Worm (Caenorhabditis elegans) whole organism, L1 larva: Measurements from ENCODE around the gene dtmk-1.
"Not testable (repeated sequence)": the region's sequence is repeated elsewhere in the genome, so short reads cannot be mapped to it uniquely, and the experiment has no call there.

Source experiments
- C16A3.4 ChIP-seq: fragments of 150-350 bp; optimal IDR thresholded peaks from 2 replicates; lab custom pipeline; 2014; ENCODE audit warnings: missing biosample characterization, missing genetic modification characterization
- aly-2 ChIP-seq: fragments of 150-350 bp; optimal IDR thresholded peaks from 2 replicates; lab custom pipeline; 2014; ENCODE audit warnings: missing biosample characterization, missing genetic modification characterization
- blmp-1 ChIP-seq: fragments of 150-350 bp; optimal IDR thresholded peaks from 2 replicates; lab custom pipeline; 2014; ENCODE audit warnings: missing biosample characterization, missing genetic modification characterization
- ceh-88 ChIP-seq: fragments of 200-800 bp; sonication (Bioruptor generic); IDR thresholded peaks from 2 replicates; pipeline ENCODE4 v1.3.6; 2022; ENCODE audit warnings: missing genetic modification characterization, missing compliant biosample characterization
- ces-1 ChIP-seq: fragments of 150-350 bp; optimal IDR thresholded peaks from 2 replicates; lab custom pipeline; 2014; ENCODE audit warnings: missing biosample characterization, missing genetic modification reagents, missing genetic modification characterization
- dpl-1 ChIP-seq, 3 experiments: fragments of 150-350 bp in 2 of 3; sonication (generic microtip) in 1 of 3; optimal IDR thresholded peaks; 2 replicates each; lab custom pipeline; 2014 to 2017; ENCODE audit warnings: missing biosample characterization in 3 of 3, missing genetic modification characterization in 3 of 3, missing genetic modification reagents in 3 of 3
- dsc-1 ChIP-seq: sonication (generic microtip); optimal IDR thresholded peaks from 2 replicates; lab custom pipeline; 2016; ENCODE audit warnings: mild to moderate bottlenecking, missing genetic modification characterization, missing compliant biosample characterization
- efl-1 ChIP-seq, 4 experiments: fragments of 150-350 bp; optimal IDR thresholded peaks in 3 of 4; peaks in 1 of 4; 1 replicate in 1 of 4; 2 replicates in 3 of 4; lab custom pipeline; 2014; ENCODE audit warnings: missing biosample characterization in 2 of 4, missing genetic modification characterization in 2 of 4, missing genetic modification reagents in 2 of 4
- elt-3 ChIP-seq, 6 experiments: fragments of 150-350 bp in 1 of 6; sonication (generic microtip); optimal IDR thresholded peaks; 2 replicates each; lab custom pipeline; 2017 to 2018; ENCODE audit warnings: missing biosample characterization in 6 of 6, missing genetic modification characterization in 6 of 6, inconsistent platforms in 1 of 6
- ets-5 ChIP-seq: fragments of 200-800 bp; sonication (Bioruptor generic); IDR thresholded peaks from 2 replicates; pipeline ENCODE4 v1.3.6; 2022; ENCODE audit warnings: missing genetic modification characterization, missing compliant biosample characterization
- fkh-4 ChIP-seq: sonication (generic microtip); optimal IDR thresholded peaks from 2 replicates; lab custom pipeline; 2016; ENCODE audit warnings: missing compliant biosample characterization, missing genetic modification characterization, borderline replicate concordance
- grh-1 ChIP-seq: fragments of 200-800 bp; sonication (Bioruptor generic); IDR thresholded peaks from 2 replicates; pipeline ENCODE4 v1.3.6; 2022; ENCODE audit warnings: missing genetic modification reagents, missing genetic modification characterization, missing compliant biosample characterization
- irx-1 ChIP-seq: sonication (generic microtip); optimal IDR thresholded peaks from 2 replicates; lab custom pipeline; 2016; ENCODE audit warnings: missing genetic modification characterization, missing compliant biosample characterization
- isw-1 ChIP-seq: fragments of 200-800 bp; sonication (Bioruptor generic); IDR thresholded peaks from 2 replicates; pipeline ENCODE4 v1.3.6; 2022; ENCODE audit warnings: missing genetic modification characterization, missing compliant biosample characterization
- lin-13 ChIP-seq: fragments of 150-350 bp; optimal IDR thresholded peaks from 2 replicates; lab custom pipeline; 2014; ENCODE audit warnings: missing biosample characterization, missing genetic modification reagents, missing genetic modification characterization
- lin-14 ChIP-seq: fragments of 200-800 bp; sonication (Bioruptor generic); optimal IDR thresholded peaks from 2 replicates; lab custom pipeline; 2018; ENCODE audit warnings: mild to moderate bottlenecking, missing genetic modification characterization, moderate library complexity, missing compliant biosample characterization
- lin-15B ChIP-seq: fragments of 150-350 bp; sonication (generic microtip); optimal IDR thresholded peaks from 3 replicates; lab custom pipeline; 2014; ENCODE audit warnings: missing biosample characterization, missing genetic modification characterization
- lir-3 ChIP-seq: sonication (generic microtip); optimal IDR thresholded peaks from 2 replicates; lab custom pipeline; 2016; ENCODE audit warnings: mild to moderate bottlenecking, missing genetic modification characterization, moderate library complexity, missing compliant biosample characterization; ENCODE audit not compliant: poor library complexity
- mab-9 ChIP-seq: fragments of 200-800 bp; sonication (Bioruptor generic); IDR thresholded peaks from 2 replicates; pipeline ENCODE4 v1.3.6; 2022; ENCODE audit warnings: missing genetic modification reagents, missing genetic modification characterization, missing compliant biosample characterization
- mef-2 ChIP-seq: fragments of 150-350 bp; optimal IDR thresholded peaks from 2 replicates; lab custom pipeline; 2014; ENCODE audit warnings: missing biosample characterization, missing genetic modification characterization
- nhr-20 ChIP-seq: sonication (generic microtip); optimal IDR thresholded peaks from 2 replicates; lab custom pipeline; 2016; ENCODE audit warnings: mild to moderate bottlenecking, missing genetic modification characterization, missing compliant biosample characterization
- nhr-47 ChIP-seq: sonication (generic microtip); optimal IDR thresholded peaks from 2 replicates; lab custom pipeline; 2016; ENCODE audit warnings: mild to moderate bottlenecking, missing genetic modification characterization, moderate library complexity, missing compliant biosample characterization
- nhr-71 ChIP-seq: sonication (generic microtip); optimal IDR thresholded peaks from 2 replicates; lab custom pipeline; 2016; ENCODE audit warnings: mild to moderate bottlenecking, missing genetic modification characterization, moderate library complexity, missing compliant biosample characterization
- nhr-84 ChIP-seq: sonication (generic microtip); optimal IDR thresholded peaks from 2 replicates; lab custom pipeline; 2017; ENCODE audit warnings: missing biosample characterization, missing genetic modification characterization
- nhr-85 ChIP-seq: sonication (generic microtip); peaks from one replicate; lab custom pipeline; 2016; ENCODE audit warnings: missing genetic modification characterization, inconsistent platforms, missing compliant biosample characterization
- nhr-90 ChIP-seq: sonication (generic microtip); optimal IDR thresholded peaks from 2 replicates; lab custom pipeline; 2016; ENCODE audit warnings: mild to moderate bottlenecking, missing genetic modification characterization, missing compliant biosample characterization; ENCODE audit not compliant: poor library complexity
- pag-3 ChIP-seq: sonication (generic microtip); optimal IDR thresholded peaks from 2 replicates; lab custom pipeline; 2017; ENCODE audit warnings: missing genetic modification characterization, mild to moderate bottlenecking, missing compliant biosample characterization, antibody characterized with exemption, borderline replicate concordance; ENCODE audit not compliant: insufficient read depth
- skn-1 ChIP-seq: fragments of 150-350 bp; optimal IDR thresholded peaks from 2 replicates; lab custom pipeline; 2014; ENCODE audit warnings: missing biosample characterization, missing genetic modification characterization
- snu-23 ChIP-seq: sonication (generic microtip); optimal IDR thresholded peaks from 2 replicates; lab custom pipeline; 2016; ENCODE audit warnings: missing genetic modification characterization, missing compliant biosample characterization
- swsn-7 ChIP-seq: sonication (generic microtip); optimal IDR thresholded peaks from 2 replicates; lab custom pipeline; 2016; ENCODE audit warnings: missing genetic modification characterization, missing compliant biosample characterization
- tbx-2 ChIP-seq: sonication (generic microtip); optimal IDR thresholded peaks from 2 replicates; lab custom pipeline; 2016; ENCODE audit warnings: missing genetic modification characterization, missing compliant biosample characterization
- unc-30 ChIP-seq: sonication (generic microtip); optimal IDR thresholded peaks from 2 replicates; lab custom pipeline; 2017; ENCODE audit warnings: missing biosample characterization, missing genetic modification characterization

Gene dtmk-1

DNA sequence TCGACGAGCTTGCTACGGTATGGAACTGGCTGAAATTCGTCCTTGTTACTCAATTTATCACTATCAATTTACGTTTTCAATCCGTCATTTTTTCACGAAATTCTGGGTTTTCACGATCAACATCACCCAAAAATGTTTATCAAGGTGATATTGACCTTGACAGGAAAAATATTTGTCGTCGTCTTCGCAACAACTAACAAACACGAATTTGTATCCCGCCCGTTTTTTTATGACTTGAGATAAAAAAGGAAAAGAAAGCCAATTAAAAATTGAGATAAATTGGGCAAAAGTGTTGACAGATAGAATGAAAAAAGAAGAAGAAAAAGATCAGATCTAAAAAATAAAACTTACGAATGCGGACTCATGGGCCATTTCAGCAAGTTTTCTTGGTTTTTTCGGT lies 44.0 kb upstream of the dtmk-1 start:
- TF ChIP-seq nhr-20 (tag; lab: Kevin White, UChicago): peak; percentile 10
- peak; percentile 40 for TF ChIP-seq nhr-71 (tag; lab: Kevin White, UChicago)
- peak in 5 of 6 experiments; percentile 0 to 80 (median 42) for TF ChIP-seq elt-3 (tag; optimal IDR thresholded peaks at IDR 0.05; lab: Kevin White, UChicago)
- TF ChIP-seq nhr-85: peak; percentile 76
- peak; percentile 6 for TF ChIP-seq C16A3.4 (tag; lab: Kevin White, UChicago)
- TF ChIP-seq lin-14 (GFP tag; lab: Kevin White, UChicago): peak; percentile 77
- peak; percentile 23 for TF ChIP-seq snu-23 (GFP tag; lab: Kevin White, UChicago)
- no peak for TF ChIP-seq grh-1 (GFP tag; lab: Robert Waterston, UW)
- TF ChIP-seq nhr-90 (tag; lab: Kevin White, UChicago): peak; percentile 52
- no peak for TF ChIP-seq nhr-84
- peak; percentile 84 for TF ChIP-seq blmp-1 (tag; lab: Kevin White, UChicago)

DNA sequence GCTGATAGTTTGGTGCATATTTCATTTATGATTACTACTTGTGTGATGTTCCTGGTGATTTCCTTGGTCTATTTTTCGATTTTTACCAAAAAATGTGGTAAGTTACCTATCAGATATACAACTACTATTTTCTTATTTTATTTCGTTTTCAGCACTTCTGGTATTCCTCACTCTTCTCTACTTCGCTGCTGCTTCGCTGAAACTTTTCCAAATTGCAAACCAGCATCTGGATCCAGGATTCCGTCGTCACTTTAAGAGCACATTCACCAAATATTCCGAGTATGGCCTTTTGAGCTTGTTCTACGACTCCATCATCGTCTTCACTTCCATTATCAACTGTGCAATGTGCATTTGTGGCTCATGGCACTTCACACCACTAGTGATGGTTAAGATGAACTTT lies 41.7 kb upstream of the dtmk-1 start:
- TF ChIP-seq skn-1 (tag; lab: Kevin White, UChicago): no peak
- TF ChIP-seq irx-1 (tag; lab: Kevin White, UChicago): no peak
- TF ChIP-seq mab-9: no peak
- TF ChIP-seq snu-23 (GFP tag; lab: Kevin White, UChicago): no peak
- TF ChIP-seq ces-1 (GFP tag; lab: Kevin White, UChicago): no peak
- TF ChIP-seq dpl-1 (GFP tag; optimal IDR thresholded peaks at IDR 0.05; lab: Kevin White, UChicago): no peak
- TF ChIP-seq swsn-7 (tag; lab: Kevin White, UChicago): no peak
- no peak for TF ChIP-seq tbx-2 (tag; lab: Kevin White, UChicago)
- no peak for TF ChIP-seq lin-13 (GFP tag; lab: Kevin White, UChicago)
- no peak for TF ChIP-seq dsc-1 (tag; lab: Kevin White, UChicago)
- TF ChIP-seq nhr-84: no peak
- TF ChIP-seq mef-2 (tag; lab: Kevin White, UChicago): no peak

DNA sequence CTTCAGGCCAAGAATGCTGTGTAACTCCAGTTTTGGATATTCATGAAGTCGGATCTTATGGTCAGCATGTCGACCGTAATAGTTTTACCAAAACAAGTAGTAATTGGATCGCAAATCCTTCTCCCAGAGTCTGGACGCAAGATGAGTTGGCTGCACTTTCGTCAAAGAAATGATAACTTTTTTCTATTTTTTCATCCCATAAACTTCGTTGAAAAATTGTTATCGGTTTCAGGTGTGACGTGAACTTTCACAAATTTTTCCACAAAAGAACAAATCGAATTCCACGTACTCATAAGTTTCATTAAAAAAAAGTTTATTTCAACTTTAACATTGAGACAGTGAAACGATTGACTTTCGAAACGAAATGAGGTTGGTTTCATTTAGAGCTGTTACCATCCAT lies 41.0 kb upstream of the dtmk-1 start, which contains the start of gene ZK892.5:
Gene ZK892.5 (plus strand): TSS at position 301 of the 400 bp plus-strand sequence.
- no peak for TF ChIP-seq nhr-47 (tag; lab: Kevin White, UChicago)
- TF ChIP-seq lir-3 (tag; lab: Kevin White, UChicago): no peak

DNA sequence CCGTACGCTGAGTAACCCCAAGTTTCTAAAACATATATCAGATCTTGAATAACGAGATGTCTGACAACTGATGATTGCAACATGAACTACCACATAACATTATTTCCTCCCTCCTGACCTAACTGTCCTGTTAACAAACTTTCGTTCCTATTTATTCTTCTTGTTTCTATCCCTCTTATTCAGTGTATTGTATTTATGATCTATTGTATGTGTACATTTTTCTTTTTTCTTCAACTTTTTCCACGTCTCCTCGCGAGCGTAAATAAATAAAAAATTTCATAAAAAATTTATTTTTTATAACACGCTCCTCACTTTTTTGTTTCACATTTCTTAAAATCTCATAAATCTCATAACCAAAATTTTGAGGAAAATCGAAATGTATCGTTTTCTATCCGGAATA lies 39.4 kb upstream of the dtmk-1 start, which contains the start of gene ZK892.4:
Gene ZK892.4 (plus strand): TSS at position 301 of the 400 bp plus-strand sequence.
- not testable (repeated sequence) for TF ChIP-seq nhr-85; ets-5 (GFP tag; lab: Robert Waterston, UW); lin-15B (tag; lab: Kevin White, UChicago)
- TF ChIP-seq, all 84 proteins: peak for 0; not testable (repeated sequence) for 84

ce11 chrII:10001546-10001945 lies 34.6 kb upstream of the dtmk-1 start, which contains the start of gene ZK892.3:
TSS of gene ZK892.3 (plus strand) at chrII:10001846.
- TF ChIP-seq isw-1: no peak
- no peak for TF ChIP-seq unc-30 (tag; lab: Kevin White, UChicago)
- no peak for TF ChIP-seq aly-2
- TF ChIP-seq pag-3: no peak
- no peak for TF ChIP-seq ets-5 (GFP tag; lab: Robert Waterston, UW)
- no peak for TF ChIP-seq ceh-88 (GFP tag; lab: Robert Waterston, UW)
- TF ChIP-seq fkh-4 (tag; lab: Kevin White, UChicago): no peak
- no peak for TF ChIP-seq efl-1 (optimal IDR thresholded peaks at IDR 0.05; lab: Kevin White, UChicago)
- peak in 1 of 2 experiments; percentile 43 for TF ChIP-seq efl-1 (GFP tag; optimal IDR thresholded peaks at IDR 0.05 in 1 of 2; lab: Kevin White, UChicago)
